Worm (Caenorhabditis elegans): ENCODE data around the gene R10E4.11.

DNA sequence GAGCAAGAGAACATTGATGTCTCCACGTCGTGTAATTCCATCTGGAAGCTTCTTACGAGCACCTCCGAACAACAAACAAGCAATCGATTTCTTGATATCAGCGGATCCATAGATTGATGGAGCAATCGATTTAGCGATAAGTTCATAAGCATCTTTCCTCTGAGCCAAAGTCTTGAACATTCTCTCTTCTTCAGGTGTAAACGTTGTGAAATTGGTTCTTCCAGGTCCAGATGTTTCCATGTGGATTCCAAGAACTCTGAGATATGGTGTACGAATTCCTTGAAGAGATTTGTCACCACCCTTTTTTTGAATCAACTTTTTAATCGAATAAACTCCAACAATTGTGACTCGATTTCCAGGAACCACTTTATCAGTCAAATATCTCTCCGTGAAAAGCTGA lies 10.9 kb downstream of the R10E4.11 start:
- TF ChIP-seq pag-3 (tag; optimal IDR thresholded peaks at IDR 0.05; ENCODE audit: borderline replicate concordance): no peak
- no peak for TF ChIP-seq dmd-4 (tag; optimal IDR thresholded peaks at IDR 0.05; ENCODE audit: borderline replicate concordance)
- TF ChIP-seq elt-2 (tag; optimal IDR thresholded peaks at IDR 0.05): no peak
- TF ChIP-seq hlh-8 (tag; optimal IDR thresholded peaks at IDR 0.05): no peak
- TF ChIP-seq lin-11 (tag; optimal IDR thresholded peaks at IDR 0.05): no peak
- TF ChIP-seq nfya-1 (tag; optimal IDR thresholded peaks at IDR 0.05): no peak
- no peak for TF ChIP-seq ets-4 (tag; optimal IDR thresholded peaks at IDR 0.05)
- TF ChIP-seq fkh-10 (GFP tag; optimal IDR thresholded peaks at IDR 0.05): no peak
- TF ChIP-seq odd-2 (tag; optimal IDR thresholded peaks at IDR 0.05): no peak
